Fruit fly (Drosophila melanogaster) Kc167 (cell line): ENCODE results near the gene CG7294.

Source experiments
- Sin3A ChIP-seq: fragments of >200 bp; optimal IDR thresholded peaks from 2 replicates; lab custom pipeline; 2018; ENCODE audit warnings: missing external identifiers
- h ChIP-seq: fragments of >200 bp; optimal IDR thresholded peaks from 3 replicates; lab custom pipeline; 2018; ENCODE audit warnings: missing external identifiers
- insv ChIP-seq: fragments of >200 bp; optimal IDR thresholded peaks from 3 replicates; lab custom pipeline; 2018; ENCODE audit warnings: missing external identifiers
- psq ChIP-seq: fragments of >200 bp; optimal IDR thresholded peaks from 2 replicates; lab custom pipeline; 2017; ENCODE audit warnings: missing external identifiers
- ttk ChIP-seq: sonication (Bioruptor generic); optimal IDR thresholded peaks from 2 replicates; lab custom pipeline; 2017; ENCODE audit warnings: missing external identifiers

- TF ChIP-seq ttk (lab: Kevin White, UChicago) (no peak), h (lab: Kevin White, UChicago) (no peak), psq (lab: Kevin White, UChicago) (no peak), insv (lab: Kevin White, UChicago) (no peak), Sin3A (lab: Kevin White, UChicago) (no peak)
These were observed 34.6 kb downstream of the CG7294 start for dm6 chr2L:10654520-10654919.
